Worm (Caenorhabditis elegans): ENCODE data around the gene F19H6.4.
A peak's percentile ranks its signal among the peaks of the same experiment; 100 is the strongest.

Gene F19H6.4

DNA sequence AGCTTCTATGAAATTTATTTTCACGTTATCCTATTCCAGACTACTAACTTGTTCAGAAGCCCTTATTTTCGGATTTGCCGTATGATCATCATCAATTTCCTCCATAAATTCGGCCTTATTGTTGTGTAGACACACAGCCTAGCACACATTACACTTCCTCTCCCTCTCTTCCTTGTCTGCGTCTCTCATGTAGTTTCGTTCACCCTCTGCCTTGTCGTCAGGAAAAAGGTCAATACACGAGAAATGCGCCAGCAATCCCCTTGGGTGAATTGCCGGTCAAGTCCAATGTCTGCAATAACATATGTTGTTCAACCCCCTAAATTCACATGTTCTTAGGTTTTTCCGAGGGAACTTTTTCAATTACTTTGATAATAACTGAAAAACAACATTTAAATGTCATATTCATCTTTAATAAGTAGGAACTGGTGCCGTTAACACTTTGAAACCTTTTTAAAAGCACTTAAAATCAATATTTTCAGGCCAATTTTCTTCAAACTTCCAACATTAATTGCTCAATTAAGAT lies 28.4 kb downstream of the F19H6.4 start, which contains the start of gene F17E5.2:
F17E5.2 (plus strand) TSS at position 473 of the 523 bp plus-strand sequence.
- TF ChIP-seq lin-32 (GFP tag; optimal IDR thresholded peaks at IDR 0.05) (peak; percentile 70), snpc-4 (tag; optimal IDR thresholded peaks at IDR 0.05) (no peak), hlh-1 (tag; optimal IDR thresholded peaks at IDR 0.05) (peak; percentile 83), flh-1 (GFP tag; optimal IDR thresholded peaks at IDR 0.05) (no peak), mep-1 (tag; optimal IDR thresholded peaks at IDR 0.05) (peak; percentile 93), unc-62 (GFP tag; optimal IDR thresholded peaks at IDR 0.05) (peak; percentile 76), unc-120 (tag; optimal IDR thresholded peaks at IDR 0.05; ENCODE audit: poor library complexity, severe bottlenecking) (peak; percentile 67), ztf-11 (tag; optimal IDR thresholded peaks at IDR 0.05) (no peak), lsy-2 (tag; optimal IDR thresholded peaks at IDR 0.05) (peak; percentile 66), elt-1 (tag; optimal IDR thresholded peaks at IDR 0.05; ENCODE audit: borderline replicate concordance, insufficient read depth) (no peak), mab-5 (tag; optimal IDR thresholded peaks at IDR 0.05) (peak; percentile 24), zip-8 (tag; optimal IDR thresholded peaks at IDR 0.05) (no peak), pha-4 (tag; optimal IDR thresholded peaks at IDR 0.05) (peak; percentile 96), nhr-237 (tag; optimal IDR thresholded peaks at IDR 0.05) (peak; percentile 85), ham-2 (GFP tag; optimal IDR thresholded peaks at IDR 0.05) (peak; percentile 47), nhr-2 (tag; optimal IDR thresholded peaks at IDR 0.05) (peak; percentile 69), nhr-12 (tag; optimal IDR thresholded peaks at IDR 0.05) (no peak), mls-2 (tag; optimal IDR thresholded peaks at IDR 0.05) (peak; percentile 66), lin-13 (tag; optimal IDR thresholded peaks at IDR 0.05) (peak; percentile 90), sem-2 (GFP tag; optimal IDR thresholded peaks at IDR 0.05) (no peak), M03D4.4 (tag; optimal IDR thresholded peaks at IDR 0.05) (peak; percentile 38), ces-1 (GFP tag; optimal IDR thresholded peaks at IDR 0.05) (peak; percentile 48), drap-1 (GFP tag; optimal IDR thresholded peaks at IDR 0.05) (no peak), ceh-43 (GFP tag; optimal IDR thresholded peaks at IDR 0.05) (no peak), cnd-1 (tag; optimal IDR thresholded peaks at IDR 0.05) (peak; percentile 47)

ce11 chrX:12404729-12405128 lies 39.2 kb downstream of the F19H6.4 start:
- no peak for TF ChIP-seq bed-3 (GFP tag; optimal IDR thresholded peaks at IDR 0.05)
- TF ChIP-seq elt-1 (tag; optimal IDR thresholded peaks at IDR 0.05; ENCODE audit: borderline replicate concordance, insufficient read depth) = no peak
- TF ChIP-seq sptf-1 (tag; optimal IDR thresholded peaks at IDR 0.05) = no peak
- no peak for TF ChIP-seq ces-1 (GFP tag; optimal IDR thresholded peaks at IDR 0.05)
- TF ChIP-seq nhr-12 (tag; optimal IDR thresholded peaks at IDR 0.05) = no peak
- peak; percentile 54 for TF ChIP-seq unc-62 (GFP tag; optimal IDR thresholded peaks at IDR 0.05)
- TF ChIP-seq pha-4 (tag; optimal IDR thresholded peaks at IDR 0.05) = no peak
- TF ChIP-seq mab-5 (tag; optimal IDR thresholded peaks at IDR 0.05) = no peak
- TF ChIP-seq snpc-4 (tag; optimal IDR thresholded peaks at IDR 0.05) = no peak

- no peak for TF ChIP-seq sem-2 (GFP tag; optimal IDR thresholded peaks at IDR 0.05)
- no peak for TF ChIP-seq ceh-83 (GFP tag; optimal IDR thresholded peaks at IDR 0.05)
- no peak for TF ChIP-seq mep-1 (tag; optimal IDR thresholded peaks at IDR 0.05)
- TF ChIP-seq tbx-8 (GFP tag; optimal IDR thresholded peaks at IDR 0.05) = no peak
- no peak for TF ChIP-seq blmp-1 (tag; optimal IDR thresholded peaks at IDR 0.05)
- TF ChIP-seq pha-4 (tag; optimal IDR thresholded peaks at IDR 0.05) = no peak
- no peak for TF ChIP-seq ces-1 (GFP tag; optimal IDR thresholded peaks at IDR 0.05)
- TF ChIP-seq lin-32 (GFP tag; optimal IDR thresholded peaks at IDR 0.05) = no peak
- TF ChIP-seq snpc-4 (tag; optimal IDR thresholded peaks at IDR 0.05) = no peak
- TF ChIP-seq unc-62 (GFP tag; optimal IDR thresholded peaks at IDR 0.05) = no peak
- TF ChIP-seq ham-2 (GFP tag; optimal IDR thresholded peaks at IDR 0.05) = no peak
- TF ChIP-seq lin-13 (tag; optimal IDR thresholded peaks at IDR 0.05) = no peak
- TF ChIP-seq sptf-1 (tag; optimal IDR thresholded peaks at IDR 0.05) = no peak
- no peak for TF ChIP-seq unc-120 (tag; optimal IDR thresholded peaks at IDR 0.05; ENCODE audit: poor library complexity, severe bottlenecking)
- no peak for TF ChIP-seq cnd-1 (tag; optimal IDR thresholded peaks at IDR 0.05)
- no peak for TF ChIP-seq mab-5 (tag; optimal IDR thresholded peaks at IDR 0.05)
- TF ChIP-seq nhr-12 (tag; optimal IDR thresholded peaks at IDR 0.05) = no peak
- TF ChIP-seq elt-3 (tag; optimal IDR thresholded peaks at IDR 0.05) = no peak
Measured at ce11 chrX:12406037-12406436, 40.5 kb downstream of the F19H6.4 start.

DNA sequence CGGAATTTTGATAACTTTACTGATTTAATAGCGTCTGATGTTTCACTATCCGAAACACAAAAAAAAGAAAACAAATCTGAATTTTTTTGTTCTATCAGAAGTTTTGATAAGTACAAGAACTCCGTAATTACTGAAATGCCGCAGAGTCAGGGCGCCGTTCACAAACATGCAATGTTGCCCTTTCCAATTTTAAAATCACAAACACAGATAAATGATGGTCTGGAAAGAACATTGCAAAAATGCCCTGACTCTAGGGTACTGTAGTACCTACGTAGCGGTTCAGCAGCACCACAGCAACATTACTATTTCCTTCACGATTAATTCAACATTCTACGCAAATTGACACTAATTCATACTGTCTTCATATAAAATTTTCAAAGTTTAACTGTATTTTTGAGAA lies 41.1 kb downstream of the F19H6.4 start:
- TF ChIP-seq ham-2 (GFP tag; optimal IDR thresholded peaks at IDR 0.05) = no peak
- no peak for TF ChIP-seq ceh-83 (GFP tag; optimal IDR thresholded peaks at IDR 0.05)
- no peak for TF ChIP-seq snpc-4 (tag; optimal IDR thresholded peaks at IDR 0.05)
- TF ChIP-seq tbx-8 (GFP tag; optimal IDR thresholded peaks at IDR 0.05) = no peak
- TF ChIP-seq mep-1 (tag; optimal IDR thresholded peaks at IDR 0.05) = no peak
- no peak for TF ChIP-seq ceh-43 (GFP tag; optimal IDR thresholded peaks at IDR 0.05)
- TF ChIP-seq nhr-237 (tag; optimal IDR thresholded peaks at IDR 0.05) = no peak
- TF ChIP-seq flh-1 (GFP tag; optimal IDR thresholded peaks at IDR 0.05) = no peak
- no peak for TF ChIP-seq sem-2 (GFP tag; optimal IDR thresholded peaks at IDR 0.05)
- TF ChIP-seq unc-62 (GFP tag; optimal IDR thresholded peaks at IDR 0.05) = no peak
- no peak for TF ChIP-seq nhr-76 (tag; optimal IDR thresholded peaks at IDR 0.05)

Data from whole organism, mixed stage, embryonic.